Worm (Caenorhabditis elegans): ENCODE data around the gene ttr-20.
A peak's percentile ranks its signal among the peaks of the same experiment; 100 is the strongest.

ttr-20 gene

DNA sequence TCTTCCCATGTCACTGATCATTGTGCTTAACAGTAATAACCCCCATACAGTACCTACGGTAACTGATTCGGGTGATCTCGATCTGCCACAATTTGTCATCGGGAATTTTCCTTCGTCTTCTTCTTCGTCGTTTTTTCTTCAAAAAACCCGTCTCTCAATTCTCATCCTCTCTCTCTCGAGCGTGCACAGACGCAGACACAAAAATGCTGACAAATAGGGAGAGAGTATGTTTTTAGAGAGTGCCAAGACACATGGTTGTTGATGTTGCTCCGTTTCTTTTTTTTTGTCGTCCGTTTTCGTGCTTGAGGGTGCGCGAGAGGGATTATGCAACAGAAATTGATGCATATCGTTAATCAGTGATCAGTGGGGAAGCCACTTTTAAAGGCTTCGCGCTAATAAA is 31.2 kb upstream of the ttr-20 start:
- TF ChIP-seq snpc-4 (tag; optimal IDR thresholded peaks at IDR 0.05) = peak; percentile 38
- TF ChIP-seq nhr-77 (tag; optimal IDR thresholded peaks at IDR 0.05) = no peak
- TF ChIP-seq nhr-43 (tag; optimal IDR thresholded peaks at IDR 0.05; ENCODE audit: poor library complexity, severe bottlenecking) = peak; percentile 78
- peak; percentile 40 for TF ChIP-seq elt-2 (tag; optimal IDR thresholded peaks at IDR 0.05)
- peak; percentile 71 for TF ChIP-seq lin-39 (tag; optimal IDR thresholded peaks at IDR 0.05)
- no peak for TF ChIP-seq daf-12 (tag; optimal IDR thresholded peaks at IDR 0.05)
- no peak for TF ChIP-seq fos-1 (tag; optimal IDR thresholded peaks at IDR 0.05)
- TF ChIP-seq ama-1 (optimal IDR thresholded peaks at IDR 0.05) = peak; percentile 86
- peak; percentile 47 for TF ChIP-seq R02D3.7 (tag; optimal IDR thresholded peaks at IDR 0.05)
- peak; percentile 57 for TF ChIP-seq jun-1 (tag; optimal IDR thresholded peaks at IDR 0.05)
- TF ChIP-seq nhr-25 (tag; optimal IDR thresholded peaks at IDR 0.05) = peak; percentile 36
- peak; percentile 48 for TF ChIP-seq lin-15B (tag; optimal IDR thresholded peaks at IDR 0.05)
- peak; percentile 78 for TF ChIP-seq hmg-11 (tag; optimal IDR thresholded peaks at IDR 0.05)
- TF ChIP-seq pqm-1 (tag; optimal IDR thresholded peaks at IDR 0.05) = peak; percentile 25
- peak; percentile 87 for TF ChIP-seq nfya-1 (tag; optimal IDR thresholded peaks at IDR 0.05; ENCODE audit: insufficient read depth)
- no peak for TF ChIP-seq nhr-28 (tag; optimal IDR thresholded peaks at IDR 0.05)
- TF ChIP-seq elt-3 (tag; optimal IDR thresholded peaks at IDR 0.05) = peak in 1 of 3 experiments; percentile 2
- peak; percentile 100 for TF ChIP-seq skn-1 (tag; optimal IDR thresholded peaks at IDR 0.05)
- peak; percentile 11 for TF ChIP-seq lsy-12 (tag; optimal IDR thresholded peaks at IDR 0.05)
- peak; percentile 34 for TF ChIP-seq egl-5 (tag; optimal IDR thresholded peaks at IDR 0.05)
- peak; percentile 30 for TF ChIP-seq nhr-23 (tag; optimal IDR thresholded peaks at IDR 0.05)
- TF ChIP-seq nhr-11 (tag; optimal IDR thresholded peaks at IDR 0.05) = no peak
- TF ChIP-seq eor-1 (tag; optimal IDR thresholded peaks at IDR 0.05) = no peak
- peak; percentile 86 for TF ChIP-seq pha-4 (tag; optimal IDR thresholded peaks at IDR 0.05)
- peak; percentile 42 for TF ChIP-seq mdl-1 (tag; optimal IDR thresholded peaks at IDR 0.05)
- TF ChIP-seq ceh-28 (tag; optimal IDR thresholded peaks at IDR 0.05) = no peak

ce11 chrIV:4216099-4216894 is 30.3 kb upstream of the ttr-20 start:
- TF ChIP-seq sea-2 (GFP tag; optimal IDR thresholded peaks at IDR 0.05) (no peak), lin-15B (tag; optimal IDR thresholded peaks at IDR 0.05) (no peak), nhr-11 (tag; optimal IDR thresholded peaks at IDR 0.05) (no peak), nhr-77 (tag; optimal IDR thresholded peaks at IDR 0.05) (no peak), pha-4 (tag; optimal IDR thresholded peaks at IDR 0.05) (no peak), fkh-2 (tag; optimal IDR thresholded peaks at IDR 0.05) (no peak), ztf-4 (tag; optimal IDR thresholded peaks at IDR 0.05) (no peak), ceh-28 (tag; optimal IDR thresholded peaks at IDR 0.05) (no peak), nhr-76 (tag; optimal IDR thresholded peaks at IDR 0.05) (no peak), nhr-23 (tag; optimal IDR thresholded peaks at IDR 0.05) (peak; percentile 78), ama-1 (optimal IDR thresholded peaks at IDR 0.05) (no peak), skn-1 (tag; optimal IDR thresholded peaks at IDR 0.05) (no peak), mdl-1 (tag; optimal IDR thresholded peaks at IDR 0.05) (peak; percentile 41), nhr-12 (tag; optimal IDR thresholded peaks at IDR 0.05) (no peak), zag-1 (tag; optimal IDR thresholded peaks at IDR 0.05) (no peak), jun-1 (tag; optimal IDR thresholded peaks at IDR 0.05) (no peak), snpc-4 (tag; optimal IDR thresholded peaks at IDR 0.05) (no peak), nfya-1 (tag; optimal IDR thresholded peaks at IDR 0.05; ENCODE audit: insufficient read depth) (no peak), ZK546.5 (tag; optimal IDR thresholded peaks at IDR 0.05) (no peak), nhr-25 (tag; optimal IDR thresholded peaks at IDR 0.05) (no peak), pqm-1 (tag; optimal IDR thresholded peaks at IDR 0.05) (no peak), ceh-16 (tag; optimal IDR thresholded peaks at IDR 0.05) (no peak), elt-2 (tag; optimal IDR thresholded peaks at IDR 0.05) (peak; percentile 33), daf-12 (tag; optimal IDR thresholded peaks at IDR 0.05) (no peak), egl-5 (tag; optimal IDR thresholded peaks at IDR 0.05) (no peak), ceh-82 (tag; optimal IDR thresholded peaks at IDR 0.05) (no peak), aly-2 (tag; optimal IDR thresholded peaks at IDR 0.05) (no peak), unc-39 (tag; optimal IDR thresholded peaks at IDR 0.05) (no peak), nhr-43 (tag; optimal IDR thresholded peaks at IDR 0.05; ENCODE audit: poor library complexity, severe bottlenecking) (peak; percentile 82), lin-39 (tag; optimal IDR thresholded peaks at IDR 0.05) (no peak), elt-1 (tag; optimal IDR thresholded peaks at IDR 0.05) (no peak), hmg-11 (tag; optimal IDR thresholded peaks at IDR 0.05) (no peak), unc-62 (GFP tag; optimal IDR thresholded peaks at IDR 0.05) (no peak), nhr-237 (tag; optimal IDR thresholded peaks at IDR 0.05) (no peak)

Data from whole organism, L3 larva.